Worm (Caenorhabditis elegans) whole organism, L4 larva: ENCODE measurements around the gene T07D4.2.

Source experiments
- ama-1 ChIP-seq: fragments of 150-350 bp; optimal IDR thresholded peaks from 2 replicates; lab custom pipeline; 2014; ENCODE audit warnings: inconsistent platforms, mixed read lengths
- nhr-41 ChIP-seq: fragments of 200-800 bp; sonication (Bioruptor generic); IDR thresholded peaks from 2 replicates; pipeline ENCODE4 v1.3.6; 2022; ENCODE audit warnings: missing genetic modification reagents, missing genetic modification characterization, missing compliant biosample characterization
- saeg-2 ChIP-seq: fragments of 200-800 bp; sonication (Bioruptor generic); IDR thresholded peaks from 2 replicates; pipeline ENCODE4 v1.3.6; 2022; ENCODE audit warnings: missing genetic modification reagents, missing genetic modification characterization, missing compliant biosample characterization
- ztf-11 ChIP-seq: fragments of 150-350 bp; optimal IDR thresholded peaks from 2 replicates; lab custom pipeline; 2014; ENCODE audit warnings: missing biosample characterization, missing genetic modification characterization

DNA sequence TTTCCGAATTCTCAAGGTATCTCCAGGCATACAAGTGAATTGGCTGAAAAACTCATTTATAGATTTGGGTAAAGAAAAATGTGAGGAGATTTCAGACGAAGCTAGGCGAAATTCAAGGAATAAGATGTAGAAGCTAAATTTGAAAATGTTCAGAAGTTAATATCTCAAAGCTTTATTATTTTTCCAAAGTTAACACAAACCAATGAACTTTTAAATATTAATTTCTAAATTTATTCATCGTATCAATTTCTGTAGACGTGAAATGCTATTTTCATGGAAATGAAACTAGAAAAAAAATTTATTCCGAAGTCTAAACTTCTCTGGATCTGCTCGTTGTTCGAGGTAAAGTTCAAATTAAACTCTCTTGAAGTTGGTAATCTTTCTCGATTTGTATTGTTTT is 28.4 kb downstream of the T07D4.2 start, which contains the start of gene agxt-1:
- no peak for TF ChIP-seq ztf-11
- no peak for TF ChIP-seq ama-1 (lab: Kevin White, UChicago)
- no peak for TF ChIP-seq saeg-2
- TF ChIP-seq nhr-41 (GFP tag; lab: Robert Waterston, UW) = no peak
